Fruit fly (Drosophila melanogaster): ENCODE measurements around the gene CG17239.
A peak's percentile ranks its signal among the peaks of the same experiment; 100 is the strongest.

- TF ChIP-seq Clk (GFP tag; optimal IDR thresholded peaks at IDR 0.05) (no peak), toe (GFP tag; optimal IDR thresholded peaks at IDR 0.05) (no peak), kay (GFP tag; ENCODE audit: borderline replicate concordance) (peak; percentile 1), Mnt (GFP tag; optimal IDR thresholded peaks at IDR 0.05) (peak; percentile 51), CG1620 (GFP tag; optimal IDR thresholded peaks at IDR 0.05) (no peak), CG7101 (tag; optimal IDR thresholded peaks at IDR 0.05) (no peak), ovo (GFP tag; optimal IDR thresholded peaks at IDR 0.05) (no peak), cic (GFP tag; optimal IDR thresholded peaks at IDR 0.05) (peak; percentile 61)
These were observed 23.8 kb downstream of the CG17239 start for dm6 chr2L:2228179-2228849.
